Fruit fly (Drosophila melanogaster) whole organism, pupa: ENCODE results near the gene Rab35.
"Not testable (repeated sequence)": the region's sequence is repeated elsewhere in the genome, so short reads cannot be mapped to it uniquely, and the experiment has no call there.

Experiments used
- CG10348 ChIP-seq: fragments of 200-800 bp; sonication (Bioruptor generic); IDR thresholded peaks from 2 replicates; pipeline ENCODE4 v1.3.6; 2022; ENCODE audit warnings: missing biosample characterization, missing genetic modification characterization
- CG12605 ChIP-seq: fragments of 200-800 bp; sonication (Bioruptor generic); IDR thresholded peaks from 2 replicates; pipeline ENCODE4 v1.3.6; 2022; ENCODE audit warnings: missing biosample characterization, missing genetic modification characterization
- CG13204 ChIP-seq: fragments of 200-800 bp; sonication (Bioruptor generic); optimal IDR thresholded peaks from 2 replicates; lab custom pipeline; 2018; ENCODE audit warnings: missing biosample characterization, mild to moderate bottlenecking, missing genetic modification characterization, moderate library complexity
- CG14655 ChIP-seq: fragments of 200-800 bp; sonication (Bioruptor generic); optimal IDR thresholded peaks from 3 replicates; lab custom pipeline; 2017; ENCODE audit warnings: mild to moderate bottlenecking, missing biosample characterization, missing genetic modification reagents, missing genetic modification characterization
- CG15710 ChIP-seq: fragments of 200-800 bp; sonication (Bioruptor generic); optimal IDR thresholded peaks from 2 replicates; lab custom pipeline; 2018; ENCODE audit warnings: missing biosample characterization, mild to moderate bottlenecking, missing genetic modification characterization, moderate library complexity
- CG17806 ChIP-seq: fragments of 200-800 bp; sonication (Bioruptor generic); optimal IDR thresholded peaks from 2 replicates; lab custom pipeline; 2018; ENCODE audit warnings: missing biosample characterization, mild to moderate bottlenecking, missing genetic modification characterization, moderate library complexity
- CG32121 ChIP-seq: fragments of 200-800 bp; sonication (Bioruptor generic); IDR thresholded peaks from 2 replicates; pipeline ENCODE4 v1.3.6; 2022; ENCODE audit warnings: missing biosample characterization, missing genetic modification characterization
- CG34367 ChIP-seq: fragments of 200-800 bp; sonication (Bioruptor generic); optimal IDR thresholded peaks from 2 replicates; lab custom pipeline; 2018; ENCODE audit warnings: missing biosample characterization, mild to moderate bottlenecking, missing genetic modification characterization
- CG4496 ChIP-seq: fragments of 200-800 bp; sonication (Bioruptor generic); IDR thresholded peaks from 3 replicates; pipeline ENCODE4 v1.3.6; 2022; ENCODE audit warnings: missing biosample characterization, missing genetic modification characterization
- CG8159 ChIP-seq: fragments of 200-800 bp; sonication (Bioruptor generic); optimal IDR thresholded peaks from 3 replicates; lab custom pipeline; 2018; ENCODE audit warnings: missing biosample characterization, mild to moderate bottlenecking, missing genetic modification characterization, moderate library complexity
- CG8301 ChIP-seq: fragments of 200-800 bp; sonication (Bioruptor generic); optimal IDR thresholded peaks from 2 replicates; lab custom pipeline; 2018; ENCODE audit warnings: missing biosample characterization, mild to moderate bottlenecking, missing genetic modification characterization
- CG9948 ChIP-seq: fragments of 200-800 bp; sonication (Bioruptor generic); optimal IDR thresholded peaks from 2 replicates; lab custom pipeline; 2018; ENCODE audit warnings: missing biosample characterization, mild to moderate bottlenecking, missing genetic modification characterization, moderate library complexity
- D1 ChIP-seq: fragments of 200-800 bp; sonication (Bioruptor generic); optimal IDR thresholded peaks from 2 replicates; lab custom pipeline; 2018; ENCODE audit warnings: missing biosample characterization, mild to moderate bottlenecking, missing genetic modification characterization, moderate library complexity
- EcR ChIP-seq: fragments of 200-800 bp; sonication (Bioruptor generic); optimal IDR thresholded peaks from 3 replicates; lab custom pipeline; 2019; ENCODE audit warnings: missing biosample characterization, missing genetic modification characterization, mild to moderate bottlenecking, moderate library complexity, missing genetic modification reagents
- Ets98B ChIP-seq: fragments of 200-800 bp; sonication (Bioruptor generic); IDR thresholded peaks from 2 replicates; pipeline ENCODE4 v1.3.6; 2022; ENCODE audit warnings: missing biosample characterization, missing genetic modification characterization
- Pif1A ChIP-seq: fragments of 200-800 bp; sonication (Bioruptor generic); optimal IDR thresholded peaks from 3 replicates; lab custom pipeline; 2016; ENCODE audit warnings: missing biosample characterization, missing genetic modification characterization
- Pif1B ChIP-seq: fragments of 200-800 bp; sonication (Bioruptor generic); optimal IDR thresholded peaks from 3 replicates; lab custom pipeline; 2016; ENCODE audit warnings: missing biosample characterization, missing genetic modification characterization
- Snoo ChIP-seq: fragments of 200-800 bp; sonication (Bioruptor generic); optimal IDR thresholded peaks from 3 replicates; lab custom pipeline; 2017; ENCODE audit warnings: missing biosample characterization, mild to moderate bottlenecking, missing genetic modification characterization, inconsistent platforms
- fd96Ca ChIP-seq: fragments of 200-800 bp; sonication (Bioruptor generic); IDR thresholded peaks from 3 replicates; pipeline ENCODE4 v1.3.6; 2022; ENCODE audit warnings: missing biosample characterization, missing genetic modification characterization
- gl ChIP-seq: fragments of 200-800 bp; sonication (Bioruptor generic); optimal IDR thresholded peaks from 2 replicates; lab custom pipeline; 2018; ENCODE audit warnings: missing biosample characterization, mild to moderate bottlenecking, missing genetic modification characterization
- rn ChIP-seq: fragments of 200-800 bp; sonication (Bioruptor generic); IDR thresholded peaks from 2 replicates; pipeline ENCODE4 v1.3.6; 2022; ENCODE audit warnings: missing biosample characterization, missing genetic modification characterization

The Rab35 gene

DNA sequence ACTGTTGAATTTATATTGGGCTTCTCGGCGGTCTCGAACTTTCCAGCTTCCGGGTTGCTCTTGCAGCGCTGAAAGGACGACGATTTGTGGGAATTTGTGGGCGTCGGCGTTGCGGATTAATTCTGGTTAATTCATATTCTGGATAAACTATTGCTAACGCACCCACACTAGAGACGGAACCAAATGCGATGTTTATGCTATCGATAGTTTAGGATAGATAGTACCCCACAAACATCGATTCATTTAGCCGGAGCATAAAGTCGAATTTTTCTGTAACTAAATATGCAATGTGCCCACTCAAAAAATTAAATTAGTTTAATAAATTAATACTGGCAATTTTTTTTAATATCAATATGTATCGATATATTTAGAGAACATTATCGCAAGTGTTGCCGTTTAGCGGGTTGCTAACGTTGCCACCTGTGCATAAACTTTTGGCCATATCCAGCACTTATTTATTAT, at the start of gene Rab35:
Gene Rab35 (minus strand): TSS at position 194 of the 462 bp plus-strand sequence.
- TF ChIP-seq D1 (tag; lab: Kevin White, UChicago): no peak
- 0 out of 3 replicates have a peak, but pooled peaks have one; percentile 20 for TF ChIP-seq CG4496
- peak; percentile 3 for TF ChIP-seq CG15710 (tag; lab: Kevin White, UChicago)
- TF ChIP-seq rn (GFP tag; lab: Robert Waterston, UW): no peak
- TF ChIP-seq Pif1B (GFP tag; lab: Kevin White, UChicago): no peak
- TF ChIP-seq gl (tag; lab: Kevin White, UChicago): no peak

DNA sequence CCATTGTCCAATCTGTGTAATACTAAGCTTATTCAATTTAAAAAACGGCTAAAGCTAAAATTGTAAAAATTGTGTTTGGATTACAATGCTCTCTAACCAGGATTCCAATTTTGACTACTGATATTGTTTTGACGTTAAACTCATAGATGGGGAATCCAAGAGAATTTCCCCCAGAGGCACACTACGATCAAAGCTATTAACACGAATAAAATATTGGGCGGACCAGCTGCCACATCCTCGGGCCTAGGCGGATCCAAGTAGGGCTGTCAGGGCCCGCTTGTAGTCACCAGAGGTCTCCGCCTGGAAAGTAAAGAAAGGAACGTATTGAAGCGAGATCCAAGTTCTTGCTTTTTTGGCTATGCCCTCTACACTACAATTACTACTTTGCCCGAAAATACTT, 42.2 kb upstream of the Rab35 start, which contains the start of gene SdicA:
Gene SdicA (minus strand): TSS at position 101 of the 400 bp plus-strand sequence.
- TF ChIP-seq CG8159 (tag; lab: Kevin White, UChicago); EcR; CG32121: not testable (repeated sequence)
- TF ChIP-seq, all 21 proteins: peak for 0; not testable (repeated sequence) for 21

DNA sequence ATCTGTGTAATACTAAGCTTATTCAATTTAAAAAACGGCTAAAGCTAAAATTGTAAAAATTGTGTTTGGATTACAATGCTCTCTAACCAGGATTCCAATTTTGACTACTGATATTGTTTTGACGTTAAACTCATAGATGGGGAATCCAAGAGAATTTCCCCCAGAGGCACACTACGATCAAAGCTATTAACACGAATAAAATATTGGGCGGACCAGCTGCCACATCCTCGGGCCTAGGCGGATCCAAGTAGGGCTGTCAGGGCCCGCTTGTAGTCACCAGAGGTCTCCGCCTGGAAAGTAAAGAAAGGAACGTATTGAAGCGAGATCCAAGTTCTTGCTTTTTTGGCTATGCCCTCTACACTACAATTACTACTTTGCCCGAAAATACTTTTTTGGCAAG, 34.5 kb upstream of the Rab35 start, which contains the start of gene Sdic3:
Gene Sdic3 (minus strand): TSS at position 101 of the 400 bp plus-strand sequence.
- TF ChIP-seq Snoo, CG8301, gl (tag; lab: Kevin White, UChicago): not testable (repeated sequence)
- TF ChIP-seq, all 21 proteins: peak for 0; not testable (repeated sequence) for 21

DNA sequence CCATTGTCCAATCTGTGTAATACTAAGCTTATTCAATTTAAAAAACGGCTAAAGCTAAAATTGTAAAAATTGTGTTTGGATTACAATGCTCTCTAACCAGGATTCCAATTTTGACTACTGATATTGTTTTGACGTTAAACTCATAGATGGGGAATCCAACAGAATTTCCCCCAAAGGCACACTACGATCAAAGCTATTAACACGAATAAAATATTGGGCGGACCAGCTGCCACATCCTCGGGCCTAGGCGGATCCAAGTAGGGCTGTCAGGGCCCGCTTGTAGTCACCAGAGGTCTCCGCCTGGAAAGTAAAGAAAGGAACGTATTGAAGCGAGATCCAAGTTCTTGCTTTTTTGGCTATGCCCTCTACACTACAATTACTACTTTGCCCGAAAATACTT, 26.7 kb upstream of the Rab35 start, which contains the start of gene Sdic2:
Gene Sdic2 (minus strand): TSS at position 101 of the 400 bp plus-strand sequence.
- TF ChIP-seq CG8301 (tag; lab: Kevin White, UChicago); CG32121; CG4496: not testable (repeated sequence)

DNA sequence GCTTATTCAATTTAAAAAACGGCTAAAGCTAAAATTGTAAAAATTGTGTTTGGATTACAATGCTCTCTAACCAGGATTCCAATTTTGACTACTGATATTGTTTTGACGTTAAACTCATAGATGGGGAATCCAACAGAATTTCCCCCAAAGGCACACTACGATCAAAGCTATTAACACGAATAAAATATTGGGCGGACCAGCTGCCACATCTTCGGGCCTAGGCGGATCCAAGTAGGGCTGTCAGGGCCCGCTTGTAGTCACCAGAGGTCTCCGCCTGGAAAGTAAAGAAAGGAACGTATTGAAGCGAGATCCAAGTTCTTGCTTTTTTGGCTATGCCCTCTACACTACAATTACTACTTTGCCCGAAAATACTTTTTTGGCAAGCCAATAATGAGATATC, 18.9 kb upstream of the Rab35 start, which contains the start of gene Sdic1:
Gene Sdic1 (minus strand): TSS at position 101 of the 400 bp plus-strand sequence.
- TF ChIP-seq Ets98B (GFP tag; lab: Robert Waterston, UW); CG9948 (tag; lab: Kevin White, UChicago); CG8301 (tag; lab: Kevin White, UChicago): not testable (repeated sequence)

DNA sequence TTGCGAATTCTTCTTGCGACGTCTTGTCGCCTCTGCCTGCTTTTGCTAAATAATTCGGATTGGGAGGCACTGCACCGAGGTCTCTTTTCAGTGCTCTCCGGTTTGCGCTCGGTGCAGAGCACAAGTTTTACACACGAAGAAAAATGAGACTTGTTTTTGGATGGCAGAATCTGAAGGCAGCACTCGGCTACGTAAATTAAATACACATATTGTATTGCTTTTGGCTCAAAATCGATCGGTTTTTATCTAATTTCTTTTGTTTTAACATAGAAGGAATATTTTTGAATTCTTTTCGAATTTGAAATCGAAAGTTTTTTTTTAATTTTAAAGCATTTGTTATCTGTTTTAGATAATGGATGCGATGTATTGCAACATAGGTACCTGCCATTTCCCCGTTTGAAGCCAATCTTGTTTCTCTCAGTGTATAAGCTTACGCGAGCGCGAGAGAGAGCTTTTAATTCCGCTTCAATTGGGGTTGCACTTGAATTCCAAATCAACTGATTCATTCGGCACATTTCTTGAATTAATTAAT, 13.9 kb upstream of the Rab35 start, which contains the start of gene AnxB10:
Gene AnxB10 (minus strand): TSS at position 51 of the 532 bp plus-strand sequence.
- TF ChIP-seq CG8301 (tag; lab: Kevin White, UChicago): peak; percentile 91
- peak; percentile 17 for TF ChIP-seq EcR
- peak; percentile 95 for TF ChIP-seq CG14655
- peak; percentile 92 for TF ChIP-seq fd96Ca (GFP tag; lab: Robert Waterston, UW)
- peak; percentile 82; the same call in 1 of the 2 replicates for TF ChIP-seq Ets98B (GFP tag; lab: Robert Waterston, UW)
- TF ChIP-seq CG4496: peak; percentile 91
- peak; percentile 83 for TF ChIP-seq rn (GFP tag; lab: Robert Waterston, UW)
- peak; percentile 79 for TF ChIP-seq CG13204
- TF ChIP-seq Pif1A (GFP tag; lab: Kevin White, UChicago): peak; percentile 95
- peak; percentile 92 for TF ChIP-seq Snoo (tag; lab: Kevin White, UChicago)
- peak; percentile 91 for TF ChIP-seq CG9948 (tag; lab: Kevin White, UChicago)
- peak; percentile 90 for TF ChIP-seq CG17806
- peak; percentile 93 for TF ChIP-seq CG32121
- peak; percentile 87 for TF ChIP-seq D1 (tag; lab: Kevin White, UChicago)
- peak; percentile 75 for TF ChIP-seq CG10348 (GFP tag; lab: Robert Waterston, UW)
- peak; percentile 92 for TF ChIP-seq Pif1B (GFP tag; lab: Kevin White, UChicago)
- peak; percentile 72 for TF ChIP-seq gl (tag; lab: Kevin White, UChicago)
- TF ChIP-seq CG12605 (GFP tag; lab: Robert Waterston, UW): peak; percentile 81
- peak; percentile 84 for TF ChIP-seq CG34367
- TF ChIP-seq CG15710 (tag; lab: Kevin White, UChicago): peak; percentile 93
- peak; percentile 94 for TF ChIP-seq CG8159 (tag; lab: Kevin White, UChicago)

DNA sequence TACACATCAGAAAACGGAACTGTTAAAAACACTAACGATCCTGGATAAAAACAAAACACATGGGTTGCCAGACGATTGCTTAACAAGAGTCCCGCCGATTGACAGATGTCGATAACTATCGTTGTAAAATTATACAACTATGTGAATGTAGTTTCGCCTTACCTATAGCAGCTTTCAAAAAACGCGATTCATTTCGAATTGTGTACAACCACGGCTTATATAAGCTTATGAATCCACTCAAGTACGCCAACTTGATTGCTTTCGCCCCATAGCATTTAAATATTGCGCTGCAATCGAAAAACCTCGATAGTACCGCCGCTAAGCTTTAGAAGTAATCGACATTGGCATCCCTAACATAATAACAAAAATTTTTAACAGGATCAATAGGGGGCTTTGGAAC, 10.2 kb upstream of the Rab35 start, which contains the start of the genes CG9581 and CG9578:
Gene CG9581 (minus strand): TSS at position 84 of the 400 bp plus-strand sequence.
Gene CG9578 (plus strand): TSS at position 325 of the 400 bp plus-strand sequence.
- no peak for TF ChIP-seq CG13204
- no peak for TF ChIP-seq CG4496
- no peak for TF ChIP-seq CG9948 (tag; lab: Kevin White, UChicago)
- TF ChIP-seq rn (GFP tag; lab: Robert Waterston, UW): no peak
- no peak for TF ChIP-seq D1 (tag; lab: Kevin White, UChicago)
- no peak for TF ChIP-seq EcR
- TF ChIP-seq CG32121: no peak
- no peak for TF ChIP-seq Pif1B (GFP tag; lab: Kevin White, UChicago)
- TF ChIP-seq fd96Ca (GFP tag; lab: Robert Waterston, UW): no peak
- no peak for TF ChIP-seq Ets98B (GFP tag; lab: Robert Waterston, UW)
- no peak for TF ChIP-seq CG8301 (tag; lab: Kevin White, UChicago)
- TF ChIP-seq CG17806: no peak
- TF ChIP-seq CG8159 (tag; lab: Kevin White, UChicago): no peak
- no peak for TF ChIP-seq CG12605 (GFP tag; lab: Robert Waterston, UW)
- TF ChIP-seq CG15710 (tag; lab: Kevin White, UChicago): no peak
- no peak for TF ChIP-seq Snoo (tag; lab: Kevin White, UChicago)
- no peak for TF ChIP-seq CG10348 (GFP tag; lab: Robert Waterston, UW)
